Worm (Caenorhabditis elegans) whole organism, late embryonic: ENCODE data around the gene C33G3.4.

Experiments
- C08G9.2 ChIP-seq: sonication (generic microtip); optimal IDR thresholded peaks from 2 replicates; lab custom pipeline; 2016; ENCODE audit warnings: mild to moderate bottlenecking, missing genetic modification characterization, moderate library complexity, missing compliant biosample characterization
- C38D4.7 ChIP-seq: fragments of 200-800 bp; sonication (Bioruptor generic); optimal IDR thresholded peaks from 2 replicates; lab custom pipeline; 2018; ENCODE audit warnings: mild to moderate bottlenecking, missing genetic modification characterization, moderate library complexity, missing compliant biosample characterization
- F13H6.1 ChIP-seq: sonication (generic microtip); optimal IDR thresholded peaks from 2 replicates; lab custom pipeline; 2016; ENCODE audit warnings: missing genetic modification characterization, missing compliant biosample characterization
- K02D7.2 ChIP-seq: sonication (generic microtip); optimal IDR thresholded peaks from 2 replicates; lab custom pipeline; 2017; ENCODE audit warnings: mild to moderate bottlenecking, missing genetic modification characterization, missing compliant biosample characterization
- K09A11.1 ChIP-seq: sonication (generic microtip); optimal IDR thresholded peaks from 2 replicates; lab custom pipeline; 2017; ENCODE audit warnings: antibody characterized with exemption, mild to moderate bottlenecking, missing genetic modification characterization, missing compliant biosample characterization; ENCODE audit not compliant: insufficient read depth
- T23F11.4 ChIP-seq: fragments of 200-800 bp; sonication (Bioruptor generic); optimal IDR thresholded peaks from 2 replicates; lab custom pipeline; 2018; ENCODE audit warnings: mild to moderate bottlenecking, missing genetic modification characterization, missing compliant biosample characterization
- ahr-1 ChIP-seq: sonication (generic microtip); optimal IDR thresholded peaks from 2 replicates; lab custom pipeline; 2016; ENCODE audit warnings: missing genetic modification characterization, missing compliant biosample characterization
- ceh-14 ChIP-seq: sonication (generic microtip); optimal IDR thresholded peaks from 2 replicates; lab custom pipeline; 2016; ENCODE audit warnings: missing genotype, missing genetic modification characterization, missing compliant biosample characterization
- ceh-18 ChIP-seq: sonication (generic microtip); optimal IDR thresholded peaks from 2 replicates; lab custom pipeline; 2016; ENCODE audit warnings: missing genetic modification characterization, missing compliant biosample characterization
- ceh-19 ChIP-seq: fragments of 200-800 bp; sonication (Bioruptor generic); optimal IDR thresholded peaks from 2 replicates; lab custom pipeline; 2018; ENCODE audit warnings: mild to moderate bottlenecking, missing genetic modification characterization, missing compliant biosample characterization
- ceh-2 ChIP-seq: sonication (generic microtip); optimal IDR thresholded peaks from 2 replicates; lab custom pipeline; 2016; ENCODE audit warnings: missing genotype, missing genetic modification characterization, missing compliant biosample characterization
- ceh-22 ChIP-seq: sonication (generic microtip); optimal IDR thresholded peaks from 2 replicates; lab custom pipeline; 2017; ENCODE audit warnings: missing biosample characterization, missing genetic modification characterization
- ceh-24 ChIP-seq: sonication (generic microtip); optimal IDR thresholded peaks from 2 replicates; lab custom pipeline; 2016; ENCODE audit warnings: mild to moderate bottlenecking, missing genetic modification characterization, missing compliant biosample characterization
- ceh-30 ChIP-seq: fragments of 150-350 bp; optimal IDR thresholded peaks from 2 replicates; lab custom pipeline; 2014; ENCODE audit warnings: missing biosample characterization, missing genetic modification characterization
- ceh-31 ChIP-seq: sonication (generic microtip); optimal IDR thresholded peaks from 2 replicates; lab custom pipeline; 2016; ENCODE audit warnings: missing genetic modification characterization, missing compliant biosample characterization
- ceh-34 ChIP-seq: sonication (generic microtip); optimal IDR thresholded peaks from 2 replicates; lab custom pipeline; 2016; ENCODE audit warnings: mild to moderate bottlenecking, missing genetic modification characterization, missing compliant biosample characterization
- ceh-45 ChIP-seq: fragments of 200-800 bp; sonication (Bioruptor generic); IDR thresholded peaks from 2 replicates; pipeline ENCODE4 v1.3.6; 2022; ENCODE audit warnings: missing genetic modification reagents, missing genetic modification characterization, missing compliant biosample characterization
- ceh-48 ChIP-seq: sonication (generic microtip); optimal IDR thresholded peaks from 2 replicates; lab custom pipeline; 2016; ENCODE audit warnings: missing genetic modification characterization, inconsistent platforms, missing compliant biosample characterization
- ceh-6 ChIP-seq: fragments of 200-800 bp; sonication (Bioruptor generic); optimal IDR thresholded peaks from 2 replicates; lab custom pipeline; 2018; ENCODE audit warnings: mild to moderate bottlenecking, missing genetic modification characterization, missing compliant biosample characterization
- che-1 ChIP-seq: sonication (generic microtip); optimal IDR thresholded peaks from 2 replicates; lab custom pipeline; 2016; ENCODE audit warnings: mild to moderate bottlenecking, missing genetic modification characterization, missing compliant biosample characterization
- dmd-4 ChIP-seq: sonication (generic microtip); optimal IDR thresholded peaks from 2 replicates; lab custom pipeline; 2016; ENCODE audit warnings: borderline replicate concordance, missing genetic modification characterization, missing compliant biosample characterization
- dve-1 ChIP-seq: sonication (generic microtip); optimal IDR thresholded peaks from 2 replicates; lab custom pipeline; 2017; ENCODE audit warnings: antibody characterized with exemption, mild to moderate bottlenecking, missing genetic modification characterization, missing compliant biosample characterization
- fax-1 ChIP-seq: sonication (generic microtip); optimal IDR thresholded peaks from 2 replicates; lab custom pipeline; 2016; ENCODE audit warnings: missing genotype, missing genetic modification characterization, missing compliant biosample characterization
- fkh-6 ChIP-seq: sonication (generic microtip); optimal IDR thresholded peaks from 2 replicates; lab custom pipeline; 2016; ENCODE audit warnings: missing genetic modification characterization, missing compliant biosample characterization
- gmeb-2 ChIP-seq: sonication (generic microtip); optimal IDR thresholded peaks from 2 replicates; lab custom pipeline; 2016; ENCODE audit warnings: missing genetic modification characterization, inconsistent platforms, missing compliant biosample characterization
- hlh-13 ChIP-seq: fragments of 200-800 bp; sonication (Bioruptor generic); optimal IDR thresholded peaks from 2 replicates; lab custom pipeline; 2018; ENCODE audit warnings: mild to moderate bottlenecking, missing genetic modification characterization, missing compliant biosample characterization
- hlh-15 ChIP-seq: sonication (generic microtip); optimal IDR thresholded peaks from 2 replicates; lab custom pipeline; 2016; ENCODE audit warnings: missing genetic modification characterization, missing compliant biosample characterization
- hlh-30 ChIP-seq: sonication (generic microtip); optimal IDR thresholded peaks from 2 replicates; lab custom pipeline; 2017; ENCODE audit warnings: antibody characterized with exemption, missing genetic modification characterization, missing compliant biosample characterization; ENCODE audit not compliant: insufficient read depth
- hlh-8 ChIP-seq: sonication (generic microtip); optimal IDR thresholded peaks from 2 replicates; lab custom pipeline; 2016; ENCODE audit warnings: missing genotype, missing genetic modification characterization, missing compliant biosample characterization
- lim-6 ChIP-seq: sonication (generic microtip); optimal IDR thresholded peaks from 2 replicates; lab custom pipeline; 2016; ENCODE audit warnings: missing genetic modification characterization, missing compliant biosample characterization
- madf-2 ChIP-seq: sonication (generic microtip); optimal IDR thresholded peaks from 2 replicates; lab custom pipeline; 2017; ENCODE audit warnings: missing genetic modification characterization, missing compliant biosample characterization
- mec-3 ChIP-seq: sonication (generic microtip); optimal IDR thresholded peaks from 2 replicates; lab custom pipeline; 2016; ENCODE audit warnings: borderline replicate concordance, missing genetic modification characterization, missing compliant biosample characterization
- nfya-1 ChIP-seq: sonication (generic microtip); optimal IDR thresholded peaks from 2 replicates; lab custom pipeline; 2017; ENCODE audit warnings: missing genetic modification characterization, mild to moderate bottlenecking, missing compliant biosample characterization, antibody characterized with exemption, moderate library complexity
- nhr-11 ChIP-seq: fragments of 150-350 bp; optimal IDR thresholded peaks from 2 replicates; lab custom pipeline; 2014; ENCODE audit warnings: missing biosample characterization, missing genetic modification characterization
- nhr-232 ChIP-seq: sonication (generic microtip); optimal IDR thresholded peaks from 2 replicates; lab custom pipeline; 2016; ENCODE audit warnings: missing genetic modification characterization, missing compliant biosample characterization
- npax-4 ChIP-seq: sonication (generic microtip); optimal IDR thresholded peaks from 2 replicates; lab custom pipeline; 2016; ENCODE audit warnings: missing genetic modification characterization, missing compliant biosample characterization
- odd-2 ChIP-seq: sonication (generic microtip); optimal IDR thresholded peaks from 2 replicates; lab custom pipeline; 2017; ENCODE audit warnings: antibody characterized with exemption, mild to moderate bottlenecking, missing genetic modification characterization, missing compliant biosample characterization
- pag-3 ChIP-seq: sonication (generic microtip); optimal IDR thresholded peaks from 2 replicates; lab custom pipeline; 2016; ENCODE audit warnings: missing compliant biosample characterization, missing genetic modification characterization, borderline replicate concordance
- pax-1 ChIP-seq: fragments of 150-350 bp; optimal IDR thresholded peaks from 2 replicates; lab custom pipeline; 2014; ENCODE audit warnings: missing biosample characterization, missing genetic modification characterization
- pha-2 ChIP-seq: sonication (generic microtip); optimal IDR thresholded peaks from 2 replicates; lab custom pipeline; 2017; ENCODE audit warnings: mild to moderate bottlenecking, missing genetic modification characterization, missing compliant biosample characterization
- pha-4 ChIP-seq: fragments of 150-350 bp; optimal IDR thresholded peaks from 2 replicates; lab custom pipeline; 2018; ENCODE audit warnings: missing biosample characterization, missing genetic modification reagents, missing genetic modification characterization
- pros-1 ChIP-seq: fragments of 150-350 bp; optimal IDR thresholded peaks from 2 replicates; lab custom pipeline; 2014; ENCODE audit warnings: missing biosample characterization, missing genetic modification reagents, missing genetic modification characterization
- sdc-2 ChIP-seq: sonication (generic microtip); optimal IDR thresholded peaks from 2 replicates; lab custom pipeline; 2016; ENCODE audit warnings: missing genotype, missing genetic modification characterization, missing compliant biosample characterization
- sox-4 ChIP-seq: sonication (generic microtip); optimal IDR thresholded peaks from 2 replicates; lab custom pipeline; 2017; ENCODE audit warnings: mild to moderate bottlenecking, missing genetic modification characterization, inconsistent platforms, missing compliant biosample characterization
- tbx-2 ChIP-seq: sonication (generic microtip); optimal IDR thresholded peaks from 2 replicates; lab custom pipeline; 2016; ENCODE audit warnings: missing genetic modification characterization, missing compliant biosample characterization
- tbx-7 ChIP-seq: sonication (generic microtip); optimal IDR thresholded peaks from 2 replicates; lab custom pipeline; 2016; ENCODE audit warnings: missing genotype, missing genetic modification characterization, missing compliant biosample characterization
- ttx-3 ChIP-seq: sonication (generic microtip); optimal IDR thresholded peaks from 2 replicates; lab custom pipeline; 2016; ENCODE audit warnings: missing genetic modification reagents, missing genetic modification characterization, missing compliant biosample characterization
- unc-86 ChIP-seq: sonication (generic microtip); optimal IDR thresholded peaks from 2 replicates; lab custom pipeline; 2016; ENCODE audit warnings: missing genetic modification characterization, missing compliant biosample characterization
- zip-5 ChIP-seq: sonication (generic microtip); optimal IDR thresholded peaks from 2 replicates; lab custom pipeline; 2016; ENCODE audit warnings: missing genetic modification characterization, missing compliant biosample characterization
- ztf-16 ChIP-seq: sonication (generic microtip); optimal IDR thresholded peaks from 2 replicates; lab custom pipeline; 2017; ENCODE audit warnings: missing genetic modification characterization, missing compliant biosample characterization

C33G3.4 gene

DNA sequence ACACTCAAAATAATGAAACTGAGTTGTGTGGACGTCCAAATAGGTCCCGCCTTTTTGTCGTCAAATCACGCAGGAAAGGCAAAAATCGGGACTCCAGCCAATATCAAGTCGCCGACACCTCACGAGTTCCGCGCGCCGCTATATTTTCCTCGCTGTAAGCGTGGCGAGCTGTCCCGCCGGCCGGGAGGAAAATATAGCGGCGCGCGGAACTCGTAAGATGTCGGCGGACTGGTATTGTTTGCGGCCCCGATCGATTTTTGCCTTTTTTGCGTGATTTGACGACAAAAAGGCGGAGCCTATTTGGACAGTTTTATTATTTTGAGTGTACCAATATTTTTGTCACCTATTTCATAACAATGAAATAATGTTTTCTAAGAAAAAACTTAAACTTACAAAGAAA lies 8.2 kb upstream of the C33G3.4 start:
- TF ChIP-seq npax-4 (tag; lab: Kevin White, UChicago) (no peak), ceh-22 (no peak), ttx-3 (tag; lab: Kevin White, UChicago) (no peak), ceh-45 (GFP tag; lab: Robert Waterston, UW) (no peak), nhr-232 (tag; lab: Kevin White, UChicago) (no peak)

DNA sequence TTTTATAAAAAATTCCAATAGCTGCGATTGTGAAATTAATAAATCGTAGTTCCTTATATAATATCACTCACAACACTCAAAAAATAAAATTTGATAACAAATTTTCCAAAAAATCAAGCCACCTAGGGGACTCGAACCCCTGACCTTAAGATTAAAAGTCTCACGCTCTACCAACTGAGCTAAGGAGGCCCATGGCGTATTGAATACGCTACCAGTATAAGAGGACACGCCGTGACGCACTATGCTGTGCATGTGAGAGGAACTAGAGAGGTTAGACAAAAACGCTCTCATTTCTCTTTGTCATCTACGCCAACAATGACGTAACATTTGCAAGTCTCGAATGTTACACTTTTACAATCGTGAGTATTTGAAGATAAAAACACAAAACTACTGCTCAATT lies 7.1 kb upstream of the C33G3.4 start:
- TF ChIP-seq ceh-19 (GFP tag; lab: Kevin White, UChicago) (peak; percentile 94), ahr-1 (peak; percentile 87), T23F11.4 (peak; percentile 87), hlh-13 (GFP tag; lab: Kevin White, UChicago) (peak; percentile 81), npax-4 (tag; lab: Kevin White, UChicago) (peak; percentile 87), hlh-30 (tag; lab: Kevin White, UChicago) (peak; percentile 81), gmeb-2 (peak; percentile 89), dve-1 (tag; lab: Kevin White, UChicago) (peak; percentile 91), fax-1 (tag; lab: Kevin White, UChicago) (peak; percentile 90), ceh-2 (tag; lab: Kevin White, UChicago) (peak; percentile 82), mec-3 (tag; lab: Kevin White, UChicago) (peak; percentile 40), lim-6 (tag; lab: Kevin White, UChicago) (peak; percentile 88), nhr-11 (no peak), ceh-24 (peak; percentile 77), ztf-16 (tag; lab: Kevin White, UChicago) (peak; percentile 89), fkh-6 (tag; lab: Kevin White, UChicago) (peak; percentile 91), tbx-2 (tag; lab: Kevin White, UChicago) (peak; percentile 92), C38D4.7 (peak; percentile 90), che-1 (tag; lab: Kevin White, UChicago) (peak; percentile 92), ceh-6 (GFP tag; lab: Kevin White, UChicago) (peak; percentile 91), hlh-8 (tag; lab: Kevin White, UChicago) (peak; percentile 81), dmd-4 (peak; percentile 90), K02D7.2 (peak; percentile 87), pax-1 (tag; lab: Kevin White, UChicago) (no peak), pha-4 (no peak), sox-4 (peak; percentile 90), C08G9.2 (tag; lab: Kevin White, UChicago) (peak; percentile 84), ceh-18 (peak; percentile 94), ceh-48 (tag; lab: Kevin White, UChicago) (peak; percentile 85), nhr-232 (tag; lab: Kevin White, UChicago) (peak; percentile 91), hlh-15 (peak; percentile 78), tbx-7 (tag; lab: Kevin White, UChicago) (peak; percentile 67), ceh-30 (peak; percentile 57), zip-5 (tag; lab: Kevin White, UChicago) (peak; percentile 80), ceh-31 (tag; lab: Kevin White, UChicago) (peak; percentile 89), ceh-34 (tag; lab: Kevin White, UChicago) (peak; percentile 95), sdc-2 (tag; lab: Kevin White, UChicago) (peak; percentile 91), pag-3 (peak; percentile 89), ceh-14 (tag; lab: Kevin White, UChicago) (peak; percentile 90), ttx-3 (tag; lab: Kevin White, UChicago) (peak; percentile 91), pha-2 (peak; percentile 93), F13H6.1 (tag; lab: Kevin White, UChicago) (peak; percentile 91), madf-2 (peak; percentile 95), pros-1 (tag; lab: Kevin White, UChicago) (peak; percentile 50), odd-2 (tag; lab: Kevin White, UChicago) (peak; percentile 65), K09A11.1 (tag; lab: Kevin White, UChicago) (peak; percentile 86), unc-86 (tag; lab: Kevin White, UChicago) (peak; percentile 90), nfya-1 (tag; lab: Kevin White, UChicago) (peak; percentile 81), ceh-45 (GFP tag; lab: Robert Waterston, UW) (peak; percentile 89)
